Fruit fly (Drosophila melanogaster): ENCODE results near the gene SmB.
A peak's percentile ranks its signal among the peaks of the same experiment; 100 is the strongest.

The SmB gene

dm6 chr2L:10386208-10386805, 40.1 kb downstream of the SmB start, which contains the start of the genes Cdk1 and mRpS7 (continued):
- no peak for TF ChIP-seq hkb (optimal IDR thresholded peaks at IDR 0.05)
- TF ChIP-seq hkb (GFP tag; IDR thresholded peaks at IDR 0.05) = peak; percentile 82
- peak; percentile 81 for TF ChIP-seq row (GFP tag; IDR thresholded peaks at IDR 0.05)
- TF ChIP-seq dan (GFP tag; IDR thresholded peaks at IDR 0.05) = no peak
- peak; percentile 16; the same call in 1 of the 2 replicates for TF ChIP-seq dati (GFP tag; IDR thresholded peaks at IDR 0.05)
- no peak for TF ChIP-seq vfl (GFP tag; optimal IDR thresholded peaks at IDR 0.05)
- TF ChIP-seq HHEX (GFP tag; optimal IDR thresholded peaks at IDR 0.05) = peak; percentile 40
- no peak for TF ChIP-seq HLH3B (GFP tag; IDR thresholded peaks at IDR 0.05)
- peak; percentile 66 for TF ChIP-seq CG1233 (GFP tag; optimal IDR thresholded peaks at IDR 0.05)
- peak; percentile 60 for TF ChIP-seq CG15696 (tag; optimal IDR thresholded peaks at IDR 0.05)
- TF ChIP-seq Pdp1 (GFP tag; optimal IDR thresholded peaks at IDR 0.05) = peak in 1 of 2 experiments; percentile 56
- TF ChIP-seq CG13424 (tag; optimal IDR thresholded peaks at IDR 0.05) = peak; percentile 73
- TF ChIP-seq pzg (GFP tag; optimal IDR thresholded peaks at IDR 0.05) = peak; percentile 47
- 0 out of 2 replicates have a peak, but pooled peaks have one; percentile 32 for TF ChIP-seq gsb (GFP tag; IDR thresholded peaks at IDR 0.05)
- 0 out of 2 replicates have a peak, but pooled peaks have one; percentile 12 for TF ChIP-seq onecut (GFP tag; IDR thresholded peaks at IDR 0.05)
- peak; percentile 62 for TF ChIP-seq twi (tag; optimal IDR thresholded peaks at IDR 0.05)
- TF ChIP-seq CG7745 (tag; optimal IDR thresholded peaks at IDR 0.05) = no peak
- TF ChIP-seq CG14050 (GFP tag; IDR thresholded peaks at IDR 0.05) = peak; percentile 41; the same call in 1 of the 3 replicates
- TF ChIP-seq ab (GFP tag; optimal IDR thresholded peaks at IDR 0.05) = no peak
- TF ChIP-seq CG12299 (tag; optimal IDR thresholded peaks at IDR 0.05) = peak; percentile 32
- no peak for TF ChIP-seq CG10431 (GFP tag; optimal IDR thresholded peaks at IDR 0.05)
- no peak for TF ChIP-seq jing (GFP tag; optimal IDR thresholded peaks at IDR 0.05)
- peak; percentile 55 for TF ChIP-seq Blimp-1 (GFP tag; optimal IDR thresholded peaks at IDR 0.05)
- TF ChIP-seq Lim3 (GFP tag; IDR thresholded peaks at IDR 0.05) = no peak
- TF ChIP-seq peb (GFP tag; IDR thresholded peaks at IDR 0.05) = no peak
- peak; percentile 63; the same call in 1 of the 2 replicates for TF ChIP-seq ttk (GFP tag; IDR thresholded peaks at IDR 0.05)
- no peak for TF ChIP-seq CG6765 (GFP tag; optimal IDR thresholded peaks at IDR 0.05)
- TF ChIP-seq CG12659 (GFP tag; optimal IDR thresholded peaks at IDR 0.05) = peak; percentile 76
- TF ChIP-seq Atf3 (GFP tag; optimal IDR thresholded peaks at IDR 0.05) = peak; percentile 68
- peak; percentile 90 for TF ChIP-seq CoRest (tag; optimal IDR thresholded peaks at IDR 0.05)
- TF ChIP-seq NK7.1 (GFP tag; optimal IDR thresholded peaks at IDR 0.05) = no peak
- no peak for TF ChIP-seq ftz-f1 (GFP tag; optimal IDR thresholded peaks at IDR 0.05)
- TF ChIP-seq CG4328 (GFP tag; optimal IDR thresholded peaks at IDR 0.05) = no peak
- peak; percentile 29 for TF ChIP-seq Elba2 (GFP tag; optimal IDR thresholded peaks at IDR 0.05)
- TF ChIP-seq cato (GFP tag; optimal IDR thresholded peaks at IDR 0.05; ENCODE audit: borderline replicate concordance) = peak; percentile 63
- TF ChIP-seq CG4617 (GFP tag; optimal IDR thresholded peaks at IDR 0.05; ENCODE audit: borderline replicate concordance) = peak; percentile 23
- peak; percentile 53 for TF ChIP-seq Aef1 (GFP tag; IDR thresholded peaks at IDR 0.05)
- TF ChIP-seq gce (GFP tag; IDR thresholded peaks at IDR 0.05) = peak; percentile 67; the same call in 1 of the 3 replicates
- TF ChIP-seq CG34422 (GFP tag; IDR thresholded peaks at IDR 0.05) = peak; percentile 34; the same call in 2 of the 3 replicates
- TF ChIP-seq B-H2 (GFP tag; optimal IDR thresholded peaks at IDR 0.05) = peak; percentile 26
- peak; percentile 23 for TF ChIP-seq CG31388 (GFP tag; optimal IDR thresholded peaks at IDR 0.05)
- TF ChIP-seq Dek (tag; optimal IDR thresholded peaks at IDR 0.05) = peak; percentile 81
- peak; percentile 84 for TF ChIP-seq CG2116 (GFP tag; optimal IDR thresholded peaks at IDR 0.05)
- no peak for TF ChIP-seq CG5180 (GFP tag; optimal IDR thresholded peaks at IDR 0.05)
- no peak for TF ChIP-seq btn (GFP tag; optimal IDR thresholded peaks at IDR 0.05)
- no peak for TF ChIP-seq odd (GFP tag; optimal IDR thresholded peaks at IDR 0.05)
- TF ChIP-seq ro (GFP tag; IDR thresholded peaks at IDR 0.05) = no peak
- peak; percentile 68 for TF ChIP-seq chm (GFP tag; IDR thresholded peaks at IDR 0.05)
- peak; percentile 12 for TF ChIP-seq CG4707 (GFP tag; optimal IDR thresholded peaks at IDR 0.05)
- TF ChIP-seq E2f1 (GFP tag; IDR thresholded peaks at IDR 0.05) = peak; percentile 56
